Worm (Caenorhabditis elegans): ENCODE data around the gene grl-22.

DNA sequence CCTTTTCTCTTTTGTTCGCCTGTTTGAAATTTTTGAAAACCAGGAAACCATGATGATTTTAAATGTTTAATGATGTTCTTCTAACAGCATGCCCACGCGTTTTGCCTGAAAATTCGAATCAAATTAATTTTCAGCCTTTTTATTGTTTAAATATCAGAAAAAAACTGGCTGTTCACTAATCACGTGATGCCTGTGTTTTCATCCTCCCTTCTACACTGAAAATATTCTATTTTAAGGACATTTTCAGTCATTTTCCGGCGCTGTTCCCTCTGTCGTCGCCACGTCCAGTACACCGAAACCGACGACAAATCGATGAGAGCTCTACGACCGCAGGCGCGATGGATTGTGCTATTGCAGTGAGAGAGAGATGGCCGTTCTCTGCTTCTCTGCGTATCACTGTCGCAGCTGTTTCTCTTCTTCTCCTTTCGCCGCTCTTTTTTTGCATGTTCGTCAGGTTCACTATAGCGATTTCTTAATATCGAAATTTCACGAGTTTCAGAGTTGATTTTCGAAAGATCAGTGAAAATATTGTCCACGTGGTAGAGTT lies 36.0 kb upstream of the grl-22 start, which contains the start of gene F48E8.8:
- TF ChIP-seq snpc-4 (GFP tag; optimal IDR thresholded peaks at IDR 0.05) = no peak
- no peak for TF ChIP-seq snpc-4 (tag; optimal IDR thresholded peaks at IDR 0.05)
- TF ChIP-seq ceh-100 (GFP tag; IDR thresholded peaks at IDR 0.05) = no peak
- no peak for TF ChIP-seq hlh-12 (tag; optimal IDR thresholded peaks at IDR 0.05)
- TF ChIP-seq hsf-1 (GFP tag; IDR thresholded peaks at IDR 0.05) = no peak
- no peak for TF ChIP-seq lag-1 (GFP tag; IDR thresholded peaks at IDR 0.05)

All from whole organism, young adult.